Fruit fly (Drosophila melanogaster): ENCODE data around the gene Or33a.
A peak's percentile ranks its signal among the peaks of the same experiment; 100 is the strongest.

Or33a gene

dm6 chr2L:11980075-11980474, 45.8 kb downstream of the Or33a start:
- no peak for TF ChIP-seq pum (GFP tag; optimal IDR thresholded peaks at IDR 0.05)
- TF ChIP-seq nerfin-1 (tag; optimal IDR thresholded peaks at IDR 0.05): no peak
- TF ChIP-seq sim (GFP tag; IDR thresholded peaks at IDR 0.05): no peak
- no peak for TF ChIP-seq Hmx (GFP tag; optimal IDR thresholded peaks at IDR 0.05)
- peak; percentile 52 for TF ChIP-seq Med (GFP tag)
- TF ChIP-seq mirr (GFP tag; optimal IDR thresholded peaks at IDR 0.05): no peak
- no peak for TF ChIP-seq CG8089 (GFP tag; optimal IDR thresholded peaks at IDR 0.05)
- TF ChIP-seq nmo (GFP tag; optimal IDR thresholded peaks at IDR 0.05): peak; percentile 28
- TF ChIP-seq CG6272 (GFP tag; IDR thresholded peaks at IDR 0.05): no peak
- no peak for TF ChIP-seq YL-1 (GFP tag; optimal IDR thresholded peaks at IDR 0.05)
- no peak for TF ChIP-seq CG15073 (GFP tag; optimal IDR thresholded peaks at IDR 0.05)
- no peak for TF ChIP-seq so (GFP tag; IDR thresholded peaks at IDR 0.05)
- no peak for TF ChIP-seq HLH54F (GFP tag; optimal IDR thresholded peaks at IDR 0.05)
- TF ChIP-seq CG10462 (GFP tag; optimal IDR thresholded peaks at IDR 0.05): no peak
- peak; percentile 15 for TF ChIP-seq sens (GFP tag)
- TF ChIP-seq CG8281 (tag; optimal IDR thresholded peaks at IDR 0.05): no peak
- no peak for TF ChIP-seq fd3F (GFP tag; optimal IDR thresholded peaks at IDR 0.05)
- TF ChIP-seq CG3281 (GFP tag; optimal IDR thresholded peaks at IDR 0.05): no peak
- no peak for TF ChIP-seq jing (GFP tag; optimal IDR thresholded peaks at IDR 0.05)
- TF ChIP-seq D19B (GFP tag; optimal IDR thresholded peaks at IDR 0.05): no peak
- TF ChIP-seq dati (GFP tag; IDR thresholded peaks at IDR 0.05): no peak
- no peak for TF ChIP-seq Pdp1 (GFP tag; optimal IDR thresholded peaks at IDR 0.05)
- no peak for TF ChIP-seq CG10274 (GFP tag; optimal IDR thresholded peaks at IDR 0.05)
- no peak for TF ChIP-seq Xbp1 (GFP tag; optimal IDR thresholded peaks at IDR 0.05)
- no peak for TF ChIP-seq Ptx1 (GFP tag; IDR thresholded peaks at IDR 0.05)
- peak; percentile 62 for TF ChIP-seq gem (tag; optimal IDR thresholded peaks at IDR 0.05)
- no peak for TF ChIP-seq Atf3 (GFP tag; optimal IDR thresholded peaks at IDR 0.05)
- TF ChIP-seq Eip74EF (GFP tag; optimal IDR thresholded peaks at IDR 0.05): no peak
- TF ChIP-seq Oli (tag; optimal IDR thresholded peaks at IDR 0.05): peak; percentile 10
- no peak for TF ChIP-seq CG10431 (GFP tag; optimal IDR thresholded peaks at IDR 0.05)
- no peak for TF ChIP-seq CG13424 (tag; optimal IDR thresholded peaks at IDR 0.05)
- peak; percentile 40 for TF ChIP-seq CG12391 (tag; optimal IDR thresholded peaks at IDR 0.05)
- no peak for TF ChIP-seq gce (GFP tag; IDR thresholded peaks at IDR 0.05)
- no peak for TF ChIP-seq CG2120 (GFP tag; optimal IDR thresholded peaks at IDR 0.05)
- no peak for TF ChIP-seq scrt (GFP tag; optimal IDR thresholded peaks at IDR 0.05)
- no peak for TF ChIP-seq lilli (GFP tag; optimal IDR thresholded peaks at IDR 0.05)
- TF ChIP-seq CG2712 (tag; optimal IDR thresholded peaks at IDR 0.05): peak; percentile 59
- TF ChIP-seq Dbx (GFP tag; IDR thresholded peaks at IDR 0.05): no peak
- no peak for TF ChIP-seq lab (GFP tag; optimal IDR thresholded peaks at IDR 0.05)
- no peak for TF ChIP-seq gsb-n (tag; optimal IDR thresholded peaks at IDR 0.05)
- no peak for TF ChIP-seq croc (GFP tag; conservative IDR thresholded peaks at IDR 0.05)
- 0 out of 3 replicates have a peak, but pooled peaks have one; percentile 2 for TF ChIP-seq CG6175 (GFP tag; IDR thresholded peaks at IDR 0.05)
- TF ChIP-seq CG14860 (GFP tag; IDR thresholded peaks at IDR 0.05; ENCODE audit: partially characterized antibody): no peak
- no peak for TF ChIP-seq CG11093 (GFP tag; IDR thresholded peaks at IDR 0.05)
- peak; percentile 56 for TF ChIP-seq dmrt11E (tag; optimal IDR thresholded peaks at IDR 0.05)
- TF ChIP-seq Tbp (GFP tag; optimal IDR thresholded peaks at IDR 0.05): no peak
- peak; percentile 46 for TF ChIP-seq unpg (GFP tag; optimal IDR thresholded peaks at IDR 0.05)
- TF ChIP-seq CG10565 (GFP tag; optimal IDR thresholded peaks at IDR 0.05): no peak
- TF ChIP-seq Hsf (GFP tag; optimal IDR thresholded peaks at IDR 0.05): no peak
- no peak for TF ChIP-seq CG6654 (GFP tag; optimal IDR thresholded peaks at IDR 0.05)
- TF ChIP-seq grn (GFP tag; optimal IDR thresholded peaks at IDR 0.05): no peak
- no peak for TF ChIP-seq pnt (GFP tag; optimal IDR thresholded peaks at IDR 0.05)

Measured in whole organism, embryonic.